Fruit fly (Drosophila melanogaster): ENCODE data around the gene TotF.
A peak's percentile ranks its signal among the peaks of the same experiment; 100 is the strongest.

The TotF gene

DNA sequence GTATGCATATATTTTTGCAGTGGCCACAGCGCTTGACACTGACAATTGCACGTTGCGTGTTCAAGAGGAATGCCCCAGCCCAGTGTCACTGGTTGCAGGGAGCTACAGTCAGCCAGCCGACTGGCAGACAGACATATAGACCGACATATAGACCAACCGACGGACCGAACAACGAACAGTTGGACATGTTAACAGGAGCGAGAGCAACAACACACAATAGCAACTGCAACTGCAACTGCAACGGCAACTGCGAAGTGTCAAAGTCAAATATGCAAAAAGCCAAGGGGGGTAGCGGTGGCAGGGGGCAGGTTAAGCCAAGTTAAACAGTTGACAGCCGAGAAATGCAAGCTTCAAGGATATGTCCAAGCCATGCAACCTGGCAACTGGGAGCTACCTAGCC is 37.2 kb downstream of the TotF start:
- TF ChIP-seq CG8319 (GFP tag; optimal IDR thresholded peaks at IDR 0.05) (no peak), Eip78C (GFP tag) (peak; percentile 39), CG6163 (GFP tag; IDR thresholded peaks at IDR 0.05) (0 out of 3 replicates have a peak, but pooled peaks have one; percentile 36), dsx (GFP tag; optimal IDR thresholded peaks at IDR 0.05; ENCODE audit: poor library complexity, severe bottlenecking) (peak; percentile 43), ss (GFP tag; optimal IDR thresholded peaks at IDR 0.05) (peak; percentile 2 to 93)

DNA sequence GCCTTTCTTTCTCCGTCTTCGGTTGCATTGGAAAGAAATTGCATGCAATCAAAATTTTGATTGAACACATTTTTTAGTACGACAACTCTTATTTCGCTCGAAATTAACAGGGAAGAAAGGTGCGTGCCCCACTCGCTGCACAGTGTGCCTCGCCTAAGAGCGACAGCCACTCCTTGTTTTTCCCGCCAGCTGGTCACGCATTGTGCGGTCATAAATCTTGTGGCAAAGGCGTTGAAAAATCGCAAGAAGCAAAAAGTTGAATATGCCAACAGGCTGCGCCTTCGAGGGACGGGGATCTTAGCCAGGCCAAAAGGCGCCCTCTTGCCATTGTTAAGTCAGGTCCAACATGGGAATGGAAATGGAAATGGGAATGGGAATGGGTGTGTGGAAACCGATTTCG is 40.1 kb downstream of the TotF start:
- TF ChIP-seq Sox102F (GFP tag; optimal IDR thresholded peaks at IDR 0.05) (no peak), CG32006 (GFP tag; optimal IDR thresholded peaks at IDR 0.05) (peak; percentile 10), CG4318 (GFP tag; optimal IDR thresholded peaks at IDR 0.05) (no peak), eg (GFP tag; IDR thresholded peaks at IDR 0.05) (0 out of 3 replicates have a peak, but pooled peaks have one; percentile 28), ss (GFP tag; optimal IDR thresholded peaks at IDR 0.05) (peak in 1 of 2 experiments; percentile 62), CG15336 (GFP tag; IDR thresholded peaks at IDR 0.05) (no peak), fd59A (GFP tag; optimal IDR thresholded peaks at IDR 0.05) (no peak), Ets21C (GFP tag; optimal IDR thresholded peaks at IDR 0.05) (no peak), Eip78C (GFP tag) (peak; percentile 59), CG6276 (GFP tag; optimal IDR thresholded peaks at IDR 0.05) (no peak), Lpt (GFP tag; optimal IDR thresholded peaks at IDR 0.05) (no peak), CG34406 (GFP tag; optimal IDR thresholded peaks at IDR 0.05) (no peak), acj6 (GFP tag; optimal IDR thresholded peaks at IDR 0.05) (no peak), Gug (GFP tag; IDR thresholded peaks at IDR 0.05) (no peak), Smox (GFP tag; optimal IDR thresholded peaks at IDR 0.05) (no peak), CG6163 (GFP tag; IDR thresholded peaks at IDR 0.05) (0 out of 3 replicates have a peak, but pooled peaks have one; percentile 18), fd85E (GFP tag; optimal IDR thresholded peaks at IDR 0.05) (no peak), Sox15 (GFP tag; optimal IDR thresholded peaks at IDR 0.05) (no peak)

- TF ChIP-seq OdsH (GFP tag; optimal IDR thresholded peaks at IDR 0.05) (peak; percentile 82), CG11294 (GFP tag; IDR thresholded peaks at IDR 0.05) (peak; percentile 41; the same call in 1 of the 2 replicates), fkh (GFP tag; optimal IDR thresholded peaks at IDR 0.05) (no peak), ss (GFP tag; optimal IDR thresholded peaks at IDR 0.05) (peak; percentile 56 to 76), CG8319 (GFP tag; optimal IDR thresholded peaks at IDR 0.05) (peak; percentile 87), CG10669 (GFP tag; optimal IDR thresholded peaks at IDR 0.05) (peak; percentile 86), vri (GFP tag; optimal IDR thresholded peaks at IDR 0.05) (peak; percentile 69), Sox15 (GFP tag; optimal IDR thresholded peaks at IDR 0.05) (peak; percentile 58), Ets21C (GFP tag; optimal IDR thresholded peaks at IDR 0.05) (peak; percentile 85), topi (GFP tag; optimal IDR thresholded peaks at IDR 0.05) (peak; percentile 92), CG10631 (GFP tag; optimal IDR thresholded peaks at IDR 0.05) (peak; percentile 70), spab (GFP tag; optimal IDR thresholded peaks at IDR 0.05) (peak; percentile 78), CG4318 (GFP tag; optimal IDR thresholded peaks at IDR 0.05) (no peak), CG6792 (GFP tag; optimal IDR thresholded peaks at IDR 0.05) (peak; percentile 79), CG32006 (GFP tag; optimal IDR thresholded peaks at IDR 0.05) (peak; percentile 62), CG31627 (GFP tag; optimal IDR thresholded peaks at IDR 0.05) (peak; percentile 91), Eip93F (GFP tag; optimal IDR thresholded peaks at IDR 0.05) (peak; percentile 45), fd85E (GFP tag; optimal IDR thresholded peaks at IDR 0.05) (peak; percentile 7), CG3032 (tag; optimal IDR thresholded peaks at IDR 0.05) (peak; percentile 83), Blimp-1 (GFP tag; optimal IDR thresholded peaks at IDR 0.05) (peak; percentile 45), Hr39 (GFP tag; optimal IDR thresholded peaks at IDR 0.05) (peak; percentile 93), CG15336 (GFP tag; IDR thresholded peaks at IDR 0.05) (peak; percentile 75), CG1621 (tag; optimal IDR thresholded peaks at IDR 0.05) (peak; percentile 65), CG6276 (GFP tag; optimal IDR thresholded peaks at IDR 0.05) (peak; percentile 9), CG8119 (GFP tag; IDR thresholded peaks at IDR 0.05) (peak; percentile 72), CG11902 (GFP tag; optimal IDR thresholded peaks at IDR 0.05) (peak; percentile 82), cyc (GFP tag; optimal IDR thresholded peaks at IDR 0.05) (peak; percentile 94), CG6163 (GFP tag; IDR thresholded peaks at IDR 0.05) (peak; percentile 94), Eip75B (GFP tag; optimal IDR thresholded peaks at IDR 0.05) (peak; percentile 87), Sox102F (GFP tag; optimal IDR thresholded peaks at IDR 0.05) (peak; percentile 84), salr (GFP tag; optimal IDR thresholded peaks at IDR 0.05) (peak; percentile 34 to 43), CG3919 (GFP tag; optimal IDR thresholded peaks at IDR 0.05) (peak; percentile 87), CG16779 (tag; optimal IDR thresholded peaks at IDR 0.05) (no peak), CG6808 (GFP tag; optimal IDR thresholded peaks at IDR 0.05) (peak; percentile 71), svp (GFP tag) (peak; percentile 96), net (GFP tag; optimal IDR thresholded peaks at IDR 0.05) (peak; percentile 67), CG7368 (GFP tag; optimal IDR thresholded peaks at IDR 0.05) (peak; percentile 87)
Observed at dm6 chr2L:19869937-19870336, 42.2 kb downstream of the TotF start.

All from whole organism, prepupa.